Fruit fly (Drosophila melanogaster) whole organism, adult: ENCODE results near the gene OtopLa.

ENCODE experiments used
- CG14711 ChIP-seq: fragments of 200-800 bp; sonication (Bioruptor generic); optimal IDR thresholded peaks from 2 replicates; lab custom pipeline; 2018; ENCODE audit warnings: missing biosample characterization, mild to moderate bottlenecking, missing genetic modification characterization, moderate library complexity
- CG1620 ChIP-seq: fragments of 200-800 bp; sonication (Bioruptor generic); optimal IDR thresholded peaks from 2 replicates; lab custom pipeline; 2016; ENCODE audit warnings: missing biosample characterization, missing genetic modification characterization
- CG7101 ChIP-seq: fragments of 200-800 bp; sonication (Bioruptor generic); optimal IDR thresholded peaks from 2 replicates; lab custom pipeline; 2018; ENCODE audit warnings: missing biosample characterization, mild to moderate bottlenecking, missing genetic modification characterization, moderate library complexity
- Hr96 ChIP-seq: fragments of 200-800 bp; sonication (Bioruptor generic); optimal IDR thresholded peaks from 2 replicates; lab custom pipeline; 2016; ENCODE audit warnings: missing biosample characterization, missing genetic modification characterization
- bab1 ChIP-seq: fragments of 200-800 bp; sonication (Bioruptor generic); optimal IDR thresholded peaks from 3 replicates; lab custom pipeline; 2019; ENCODE audit warnings: missing biosample characterization, mild to moderate bottlenecking, missing genetic modification characterization, moderate library complexity
- cic ChIP-seq: fragments of 200-800 bp; sonication (Bioruptor generic); optimal IDR thresholded peaks from 2 replicates; lab custom pipeline; 2017; ENCODE audit warnings: missing biosample characterization, mild to moderate bottlenecking, missing genetic modification characterization, moderate library complexity
- cnc ChIP-seq, 2 experiments: fragments of >200 bp; optimal IDR thresholded peaks; 2 replicates each; lab custom pipeline; 2017
- ovo ChIP-seq: fragments of 200-800 bp; sonication (Bioruptor generic); optimal IDR thresholded peaks from 2 replicates; lab custom pipeline; 2016; ENCODE audit warnings: missing biosample characterization, missing genetic modification characterization
- pad ChIP-seq: fragments of 200-800 bp; sonication (Bioruptor generic); optimal IDR thresholded peaks from 3 replicates; lab custom pipeline; 2017; ENCODE audit warnings: missing biosample characterization, missing genetic modification characterization, mild to moderate bottlenecking, moderate library complexity, missing genetic modification reagents
- toe ChIP-seq: fragments of 200-800 bp; sonication (Bioruptor generic); optimal IDR thresholded peaks from 2 replicates; lab custom pipeline; 2016; ENCODE audit warnings: missing biosample characterization, missing genetic modification characterization

dm6 chrX:5612977-5613376, 35.3 kb downstream of the OtopLa start:
- TF ChIP-seq Hr96 (GFP tag; lab: Kevin White, UChicago) (no peak), bab1 (no peak), CG1620 (GFP tag; lab: Kevin White, UChicago) (no peak), pad (GFP tag; lab: Kevin White, UChicago) (no peak), cic (no peak), CG7101 (tag; lab: Kevin White, UChicago) (no peak), toe (GFP tag; lab: Kevin White, UChicago) (no peak), CG14711 (tag; lab: Kevin White, UChicago) (no peak), ovo (GFP tag; lab: Kevin White, UChicago) (no peak), cnc (optimal IDR thresholded peaks at IDR 0.05; lab: Kevin White, UChicago) (no peak)
